Fruit fly (Drosophila melanogaster): ENCODE data around the gene CG17721.

CG17721 gene

dm6 chr3R:11216156-11216630 is 18.7 kb upstream of the CG17721 start, which contains the start of the genes RpS25 and CG4820 (continued):
- TF ChIP-seq CG32772 (GFP tag; IDR thresholded peaks at IDR 0.05), result peak; percentile 79
- peak; percentile 67 for TF ChIP-seq rib (GFP tag; IDR thresholded peaks at IDR 0.05)
- TF ChIP-seq maf-S (GFP tag; optimal IDR thresholded peaks at IDR 0.05), result peak; percentile 88
- no peak for TF ChIP-seq usp (GFP tag; optimal IDR thresholded peaks at IDR 0.05)
- TF ChIP-seq CG4820 (GFP tag; optimal IDR thresholded peaks at IDR 0.05), result peak; percentile 94
- peak; percentile 86 for TF ChIP-seq Atf3 (GFP tag; optimal IDR thresholded peaks at IDR 0.05)
- peak; percentile 96 for TF ChIP-seq MTF-1 (GFP tag; optimal IDR thresholded peaks at IDR 0.05; ENCODE audit: borderline replicate concordance)
- TF ChIP-seq ab (GFP tag; optimal IDR thresholded peaks at IDR 0.05), result no peak
- peak; percentile 92 for TF ChIP-seq Sox100B (GFP tag; optimal IDR thresholded peaks at IDR 0.05)
- peak; percentile 84 to 86 for TF ChIP-seq Hr51 (GFP tag; optimal IDR thresholded peaks at IDR 0.05)
- TF ChIP-seq lov (optimal IDR thresholded peaks at IDR 0.05), result no peak
- TF ChIP-seq lov (GFP tag; IDR thresholded peaks at IDR 0.05), result peak; percentile 89
- TF ChIP-seq Ptx1 (GFP tag; IDR thresholded peaks at IDR 0.05), result peak; percentile 79
- TF ChIP-seq shn (GFP tag; optimal IDR thresholded peaks at IDR 0.05), result peak; percentile 94
- TF ChIP-seq Dp (GFP tag; optimal IDR thresholded peaks at IDR 0.05), result peak; percentile 64
- TF ChIP-seq CG10321 (GFP tag; IDR thresholded peaks at IDR 0.05), result peak; percentile 54
- TF ChIP-seq trh (GFP tag; optimal IDR thresholded peaks at IDR 0.05), result peak; percentile 86
- peak; percentile 88 for TF ChIP-seq NK7.1 (GFP tag; optimal IDR thresholded peaks at IDR 0.05)
- peak; percentile 62 for TF ChIP-seq CG31388 (GFP tag; optimal IDR thresholded peaks at IDR 0.05)
- TF ChIP-seq so (GFP tag; IDR thresholded peaks at IDR 0.05), result peak; percentile 85
- TF ChIP-seq cg (GFP tag; optimal IDR thresholded peaks at IDR 0.05), result no peak
- peak; percentile 93 for TF ChIP-seq org-1 (GFP tag; optimal IDR thresholded peaks at IDR 0.05)
- peak; percentile 89 for TF ChIP-seq CG17829 (tag; optimal IDR thresholded peaks at IDR 0.05)
- TF ChIP-seq CG33557 (GFP tag; optimal IDR thresholded peaks at IDR 0.05), result peak; percentile 92
- peak; percentile 84 for TF ChIP-seq CG18011 (GFP tag; optimal IDR thresholded peaks at IDR 0.05)
- peak; percentile 67; the same call in 2 of the 3 replicates for TF ChIP-seq zen2 (GFP tag; IDR thresholded peaks at IDR 0.05; ENCODE audit: partially characterized antibody)
- TF ChIP-seq eyg (GFP tag; optimal IDR thresholded peaks at IDR 0.05), result peak; percentile 94
- TF ChIP-seq cad (GFP tag; optimal IDR thresholded peaks at IDR 0.05), result no peak
- peak; percentile 98 for TF ChIP-seq sens (GFP tag)
- peak; percentile 97 for TF ChIP-seq dm (GFP tag; optimal IDR thresholded peaks at IDR 0.05)
- no peak for TF ChIP-seq hth (optimal IDR thresholded peaks at IDR 0.05)
- peak; percentile 82 for TF ChIP-seq Oli (tag; optimal IDR thresholded peaks at IDR 0.05)
- peak; percentile 98 for TF ChIP-seq CG7987 (GFP tag; optimal IDR thresholded peaks at IDR 0.05)
- peak; percentile 93 for TF ChIP-seq pb (GFP tag; optimal IDR thresholded peaks at IDR 0.05)
- TF ChIP-seq gsb (GFP tag; IDR thresholded peaks at IDR 0.05), result peak; percentile 66
- TF ChIP-seq Lim3 (GFP tag; IDR thresholded peaks at IDR 0.05), result peak; percentile 28; the same call in 1 of the 2 replicates
- TF ChIP-seq Asciz (GFP tag; optimal IDR thresholded peaks at IDR 0.05), result peak; percentile 89
- peak; percentile 76 for TF ChIP-seq grn (GFP tag; optimal IDR thresholded peaks at IDR 0.05)
- TF ChIP-seq Ada2b (GFP tag; IDR thresholded peaks at IDR 0.05), result peak; percentile 66
- peak; percentile 90 for TF ChIP-seq nom (GFP tag; optimal IDR thresholded peaks at IDR 0.05)
- TF ChIP-seq CG3726 (GFP tag; IDR thresholded peaks at IDR 0.05), result no peak
- peak; percentile 94 for TF ChIP-seq Max (GFP tag; optimal IDR thresholded peaks at IDR 0.05)
- TF ChIP-seq CG31365 (tag; optimal IDR thresholded peaks at IDR 0.05), result peak; percentile 86
- TF ChIP-seq Rx (GFP tag; IDR thresholded peaks at IDR 0.05), result peak; percentile 79
- peak; percentile 87 for TF ChIP-seq CG10431 (GFP tag; optimal IDR thresholded peaks at IDR 0.05)
- peak; percentile 59 for TF ChIP-seq klu (GFP tag; IDR thresholded peaks at IDR 0.05)
- TF ChIP-seq CG7372 (GFP tag; IDR thresholded peaks at IDR 0.05), result peak; percentile 82
- TF ChIP-seq B-H2 (GFP tag; optimal IDR thresholded peaks at IDR 0.05), result peak; percentile 94
- peak; percentile 82 for TF ChIP-seq CG11085 (GFP tag; IDR thresholded peaks at IDR 0.05)
- peak; percentile 87 for TF ChIP-seq gsb-n (tag; optimal IDR thresholded peaks at IDR 0.05)
- TF ChIP-seq CG18476 (GFP tag; optimal IDR thresholded peaks at IDR 0.05), result peak; percentile 76
- TF ChIP-seq bigmax (GFP tag; optimal IDR thresholded peaks at IDR 0.05), result peak; percentile 92
